Fruit fly (Drosophila melanogaster): ENCODE measurements around the gene alpha-Est9.

alpha-Est9 gene

DNA sequence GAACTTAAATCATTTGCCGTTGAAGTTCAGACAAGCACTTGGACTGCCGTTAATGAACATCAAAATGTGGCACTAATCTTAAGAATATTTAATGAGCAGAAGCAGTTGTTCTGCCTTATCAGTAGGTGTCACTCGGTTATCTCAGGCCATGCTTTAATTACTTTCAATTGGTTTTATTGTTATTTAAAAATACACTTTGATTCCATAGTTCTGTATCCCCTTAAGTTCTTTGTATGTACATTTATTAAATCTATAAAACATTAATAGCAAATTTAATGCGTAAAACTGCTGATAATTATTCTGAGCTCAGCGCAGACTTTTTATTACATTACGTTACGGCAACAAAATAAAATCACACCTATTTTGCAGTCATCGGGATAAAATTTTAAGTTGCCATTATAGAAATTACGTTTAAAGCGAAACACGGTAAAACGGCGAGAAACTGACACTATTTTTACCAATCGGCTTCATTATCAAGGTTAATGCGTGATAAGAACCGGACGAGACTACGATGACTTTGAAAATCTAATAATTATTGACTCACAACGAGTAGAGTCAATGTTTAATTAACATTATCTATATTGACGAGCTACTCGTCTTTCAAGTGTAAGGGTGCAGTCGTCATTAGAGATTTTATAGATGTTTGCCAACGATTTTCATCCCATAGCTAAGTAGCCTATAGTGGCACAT lies 17.5 kb upstream of the alpha-Est9 start:
- TF ChIP-seq insv (optimal IDR thresholded peaks at IDR 0.05) (no peak), ttk (optimal IDR thresholded peaks at IDR 0.05) (no peak), Myc (optimal IDR thresholded peaks at IDR 0.05) (no peak), h (optimal IDR thresholded peaks at IDR 0.05) (no peak), psq (optimal IDR thresholded peaks at IDR 0.05) (no peak), Sin3A (optimal IDR thresholded peaks at IDR 0.05) (no peak)

DNA sequence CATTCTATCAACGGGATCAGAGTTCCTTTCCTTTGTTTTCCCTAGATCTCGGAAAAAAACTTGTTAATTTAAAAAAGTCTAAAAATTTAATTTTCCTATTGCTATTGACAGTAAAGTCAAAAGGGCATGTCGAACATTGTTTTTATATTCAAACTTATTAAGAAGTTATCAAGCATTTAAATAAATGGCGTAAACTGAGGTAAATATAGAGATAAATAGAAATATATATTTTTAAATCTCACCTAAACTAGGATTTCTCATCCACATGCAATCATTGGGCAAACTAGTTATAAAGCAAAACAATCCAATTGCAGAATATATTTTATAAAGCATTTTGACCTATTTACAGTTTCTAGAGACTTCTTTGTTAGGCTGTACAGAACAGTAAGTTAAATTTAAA lies 14.5 kb upstream of the alpha-Est9 start, which contains the start of gene Ubc84D:
Gene Ubc84D (minus strand): TSS at position 101 of the 400 bp plus-strand sequence.
- TF ChIP-seq Myc (optimal IDR thresholded peaks at IDR 0.05) (no peak), insv (optimal IDR thresholded peaks at IDR 0.05) (no peak)

dm6 chr3R:7515599-7516069 lies 10.7 kb upstream of the alpha-Est9 start, which contains the start of gene alpha-Est8:
TSS of gene alpha-Est8 (minus strand) at chr3R:7515670.
- TF ChIP-seq insv (optimal IDR thresholded peaks at IDR 0.05) = no peak
- no peak for TF ChIP-seq psq (optimal IDR thresholded peaks at IDR 0.05)
- no peak for TF ChIP-seq ttk (optimal IDR thresholded peaks at IDR 0.05)
- no peak for TF ChIP-seq h (optimal IDR thresholded peaks at IDR 0.05)

DNA sequence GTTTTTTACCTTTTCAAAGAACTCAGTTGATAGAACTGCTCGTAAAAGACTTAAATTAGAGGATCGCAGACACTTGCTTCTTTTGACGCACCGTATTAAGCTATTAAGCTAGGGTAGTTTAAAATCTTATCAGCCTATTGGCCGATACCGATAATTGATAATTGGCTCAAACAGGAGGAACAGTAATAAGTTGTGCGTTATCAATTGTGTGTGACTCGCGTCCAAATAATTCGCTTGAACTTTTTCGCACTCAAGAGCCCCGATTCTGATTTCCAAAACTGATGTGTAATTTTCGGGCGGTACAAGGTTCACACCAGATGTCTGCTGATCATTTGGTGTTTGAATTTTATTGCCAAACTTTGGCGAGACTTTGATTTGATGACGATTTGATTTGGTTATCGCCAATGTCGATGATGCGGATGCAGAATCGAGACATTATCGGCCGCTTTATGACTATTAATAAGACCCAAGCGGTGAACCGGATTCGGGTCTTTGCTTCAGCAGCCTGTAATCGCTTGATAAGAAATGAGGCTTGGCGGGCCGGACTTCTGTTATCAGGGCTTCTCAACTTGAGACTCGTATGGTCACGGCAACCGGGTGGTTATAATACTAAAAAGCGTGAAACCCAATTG lies 9.4 kb upstream of the alpha-Est9 start:
- TF ChIP-seq Sin3A (optimal IDR thresholded peaks at IDR 0.05) (no peak), psq (optimal IDR thresholded peaks at IDR 0.05) (no peak), insv (optimal IDR thresholded peaks at IDR 0.05) (no peak)

DNA sequence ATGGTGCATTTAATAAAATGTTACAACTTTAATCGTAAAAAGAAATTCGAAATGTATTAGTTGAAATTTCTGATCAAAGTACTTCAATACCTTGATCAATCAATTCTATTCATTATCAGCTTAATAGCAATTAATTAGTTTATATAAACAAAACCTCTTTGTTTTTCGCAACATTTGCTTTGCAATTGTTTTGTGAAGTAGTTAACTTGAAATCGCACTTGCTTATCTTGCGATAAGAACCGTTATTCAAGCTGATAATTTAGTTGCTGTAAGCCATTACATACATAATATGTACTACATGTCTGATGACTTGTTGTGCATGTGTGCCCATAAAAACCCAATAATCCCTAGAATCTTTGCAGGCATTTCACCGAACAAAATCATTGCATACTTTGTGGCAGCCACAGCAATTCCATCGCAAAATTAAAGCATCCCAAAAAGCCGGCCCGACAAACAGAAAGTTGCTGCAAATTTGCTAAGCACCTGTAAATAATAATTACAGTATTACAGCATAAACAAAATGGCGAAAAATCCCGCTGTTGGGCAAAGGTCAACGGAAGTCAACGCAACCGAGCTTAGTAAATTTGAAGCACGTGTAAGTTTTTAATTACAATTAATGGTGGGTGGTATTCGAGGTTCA lies 3.4 kb upstream of the alpha-Est9 start:
- TF ChIP-seq Myc (optimal IDR thresholded peaks at IDR 0.05) (no peak), insv (optimal IDR thresholded peaks at IDR 0.05) (no peak), psq (optimal IDR thresholded peaks at IDR 0.05) (no peak), ttk (optimal IDR thresholded peaks at IDR 0.05) (no peak), h (optimal IDR thresholded peaks at IDR 0.05) (no peak), Sin3A (optimal IDR thresholded peaks at IDR 0.05) (no peak)

dm6 chr3R:7506314-7506988 lies 1.6 kb upstream of the alpha-Est9 start:
- TF ChIP-seq Sin3A (optimal IDR thresholded peaks at IDR 0.05) (no peak), Myc (optimal IDR thresholded peaks at IDR 0.05) (no peak), insv (optimal IDR thresholded peaks at IDR 0.05) (no peak), ttk (optimal IDR thresholded peaks at IDR 0.05) (no peak), psq (optimal IDR thresholded peaks at IDR 0.05) (no peak), h (optimal IDR thresholded peaks at IDR 0.05) (no peak)

dm6 chr3R:7503216-7503615 lies 1.7 kb downstream of the alpha-Est9 start:
- TF ChIP-seq insv (optimal IDR thresholded peaks at IDR 0.05) = no peak
- no peak for TF ChIP-seq Myc (optimal IDR thresholded peaks at IDR 0.05)
- no peak for TF ChIP-seq Sin3A (optimal IDR thresholded peaks at IDR 0.05)
- no peak for TF ChIP-seq psq (optimal IDR thresholded peaks at IDR 0.05)
- no peak for TF ChIP-seq h (optimal IDR thresholded peaks at IDR 0.05)
- no peak for TF ChIP-seq ttk (optimal IDR thresholded peaks at IDR 0.05)

DNA sequence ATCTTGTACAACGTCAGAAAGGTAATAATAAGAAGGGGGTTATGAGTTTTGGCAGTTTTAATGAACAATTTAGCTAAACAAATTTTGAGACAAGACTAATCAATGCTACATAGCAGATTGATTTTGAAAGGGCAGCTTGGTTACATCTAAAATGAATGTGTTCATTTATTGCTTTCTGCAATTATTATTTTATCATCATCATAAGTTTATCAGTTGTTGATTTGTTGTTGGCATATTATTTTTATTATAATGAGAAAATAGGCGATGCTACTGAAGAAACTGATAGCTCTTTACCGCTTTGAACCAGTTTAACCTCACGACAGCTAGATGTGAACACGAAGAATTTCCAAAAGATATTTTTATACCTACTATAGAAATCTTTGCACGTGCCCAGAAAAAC lies 2.6 kb downstream of the alpha-Est9 start, which contains the start of gene Mics1:
Gene Mics1 (minus strand): TSS at position 101 of the 400 bp plus-strand sequence.
- TF ChIP-seq insv (optimal IDR thresholded peaks at IDR 0.05) = no peak
- TF ChIP-seq h (optimal IDR thresholded peaks at IDR 0.05) = no peak
- TF ChIP-seq Myc (optimal IDR thresholded peaks at IDR 0.05) = no peak
- no peak for TF ChIP-seq ttk (optimal IDR thresholded peaks at IDR 0.05)
- TF ChIP-seq psq (optimal IDR thresholded peaks at IDR 0.05) = no peak
- no peak for TF ChIP-seq Sin3A (optimal IDR thresholded peaks at IDR 0.05)

- TF ChIP-seq h (optimal IDR thresholded peaks at IDR 0.05) (no peak), ttk (optimal IDR thresholded peaks at IDR 0.05) (no peak), Myc (optimal IDR thresholded peaks at IDR 0.05) (no peak), insv (optimal IDR thresholded peaks at IDR 0.05) (no peak), Sin3A (optimal IDR thresholded peaks at IDR 0.05) (no peak), psq (optimal IDR thresholded peaks at IDR 0.05) (no peak)
Measured at dm6 chr3R:7500513-7500912, 4.4 kb downstream of the alpha-Est9 start.

DNA sequence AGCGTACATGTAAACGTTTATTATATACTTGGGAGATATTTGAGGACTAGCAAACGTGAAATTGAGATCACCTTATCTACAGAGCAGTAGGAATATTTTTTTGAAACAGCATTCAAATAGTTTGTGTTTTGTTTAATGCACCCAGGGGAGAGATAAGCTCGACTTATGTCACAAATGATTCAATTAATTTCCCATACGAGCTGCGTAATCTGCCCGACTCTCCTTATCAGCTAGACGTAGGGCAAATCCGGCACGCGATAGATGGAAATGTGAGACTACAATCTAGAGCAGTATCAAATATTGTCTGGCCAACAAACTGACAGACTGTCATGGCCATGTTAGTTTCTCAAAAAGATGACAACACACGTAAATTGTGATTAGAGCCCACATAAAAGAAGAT lies 5.4 kb downstream of the alpha-Est9 start:
- no peak for TF ChIP-seq Myc (optimal IDR thresholded peaks at IDR 0.05)
- no peak for TF ChIP-seq Sin3A (optimal IDR thresholded peaks at IDR 0.05)
- TF ChIP-seq h (optimal IDR thresholded peaks at IDR 0.05) = no peak
- TF ChIP-seq ttk (optimal IDR thresholded peaks at IDR 0.05) = no peak
- TF ChIP-seq insv (optimal IDR thresholded peaks at IDR 0.05) = no peak
- no peak for TF ChIP-seq psq (optimal IDR thresholded peaks at IDR 0.05)

DNA sequence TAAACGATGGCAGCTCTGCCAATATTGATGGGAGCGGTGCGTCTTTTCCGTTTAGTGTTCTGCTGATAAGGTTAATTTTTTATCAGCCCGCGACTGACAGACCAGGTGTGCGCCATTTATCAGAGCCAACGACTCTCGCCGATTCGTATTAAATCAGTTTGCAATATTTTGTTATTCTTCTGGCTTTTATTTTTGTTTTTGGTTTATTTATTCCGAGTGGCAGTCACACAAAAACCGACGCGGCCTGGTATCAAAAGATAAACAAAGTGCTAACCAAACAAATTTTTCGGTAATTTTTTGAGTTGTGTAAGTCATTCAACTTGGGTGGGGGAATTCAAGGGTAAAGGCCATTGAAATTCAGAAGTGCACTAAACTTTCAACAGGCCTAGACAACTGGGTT lies 7.4 kb downstream of the alpha-Est9 start:
- TF ChIP-seq h (optimal IDR thresholded peaks at IDR 0.05) = no peak
- no peak for TF ChIP-seq ttk (optimal IDR thresholded peaks at IDR 0.05)

DNA sequence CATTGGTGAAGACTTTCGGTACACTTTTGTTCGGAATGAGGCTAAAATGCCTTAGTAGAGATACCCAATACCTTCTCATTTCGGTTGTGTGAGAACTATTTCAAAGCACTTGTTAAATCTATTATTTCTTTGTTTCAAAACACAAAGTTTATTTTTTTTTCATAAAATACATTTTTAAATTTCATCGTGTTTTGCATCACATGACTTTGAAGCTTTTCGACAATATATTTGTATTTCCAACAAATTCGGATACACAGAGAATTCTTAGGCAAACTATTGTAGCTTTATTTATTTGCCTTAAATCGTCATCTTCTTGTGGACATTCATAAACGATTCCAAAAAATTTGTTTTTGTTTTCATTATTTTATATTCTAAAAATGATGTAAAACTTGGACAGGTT lies 11.2 kb downstream of the alpha-Est9 start, which contains the start of gene alpha-Est10:
Gene alpha-Est10 (minus strand): TSS at position 101 of the 400 bp plus-strand sequence.
- no peak for TF ChIP-seq Sin3A (optimal IDR thresholded peaks at IDR 0.05)
- no peak for TF ChIP-seq insv (optimal IDR thresholded peaks at IDR 0.05)
- no peak for TF ChIP-seq Myc (optimal IDR thresholded peaks at IDR 0.05)
- no peak for TF ChIP-seq psq (optimal IDR thresholded peaks at IDR 0.05)
- no peak for TF ChIP-seq h (optimal IDR thresholded peaks at IDR 0.05)
- no peak for TF ChIP-seq ttk (optimal IDR thresholded peaks at IDR 0.05)
